Worm (Caenorhabditis elegans) whole organism, midembryonic: ENCODE measurements around the gene F22F1.2.

ENCODE experiments used
- T22C8.4 ChIP-seq: fragments of 200-800 bp; sonication (Bioruptor generic); IDR thresholded peaks from 2 replicates; pipeline ENCODE4 v1.3.6; 2022; ENCODE audit warnings: missing genetic modification characterization, missing compliant biosample characterization
- cog-1 ChIP-seq: sonication (generic microtip); optimal IDR thresholded peaks from 2 replicates; lab custom pipeline; 2016; ENCODE audit warnings: missing genetic modification characterization, missing compliant biosample characterization
- flt-1 ChIP-seq: fragments of 200-800 bp; sonication (Bioruptor generic); IDR thresholded peaks from 2 replicates; pipeline ENCODE4 v1.3.6; 2022; ENCODE audit warnings: missing genetic modification characterization, missing compliant biosample characterization
- klf-2 ChIP-seq: fragments of 200-800 bp; sonication (Bioruptor generic); conservative IDR thresholded peaks from 2 replicates; pipeline ENCODE4 v1.3.6; 2022; ENCODE audit warnings: missing genetic modification reagents, missing genetic modification characterization, missing compliant biosample characterization
- med-1 ChIP-seq: sonication (generic microtip); optimal IDR thresholded peaks from 2 replicates; lab custom pipeline; 2017; ENCODE audit warnings: missing genetic modification characterization, mild to moderate bottlenecking, missing compliant biosample characterization, antibody characterized with exemption, missing genetic modification reagents; ENCODE audit not compliant: insufficient read depth
- ref-1 ChIP-seq: fragments of 200-800 bp; sonication (Bioruptor generic); conservative IDR thresholded peaks from 2 replicates; pipeline ENCODE4 v1.3.6; 2022; ENCODE audit warnings: missing genetic modification reagents, missing genetic modification characterization, missing compliant biosample characterization
- tab-1 ChIP-seq: fragments of 200-800 bp; sonication (Bioruptor generic); IDR thresholded peaks from 2 replicates; pipeline ENCODE4 v1.3.6; 2022; ENCODE audit warnings: missing genetic modification characterization, missing compliant biosample characterization
- ztf-23 ChIP-seq: fragments of 200-800 bp; sonication (Bioruptor generic); IDR thresholded peaks from 2 replicates; pipeline ENCODE4 v1.3.6; 2022; ENCODE audit warnings: missing genetic modification reagents, missing genetic modification characterization, missing compliant biosample characterization
- ztf-29 ChIP-seq: fragments of 200-800 bp; sonication (Bioruptor generic); IDR thresholded peaks from 2 replicates; pipeline ENCODE4 v1.3.6; 2022; ENCODE audit warnings: missing genetic modification reagents, missing genetic modification characterization, missing compliant biosample characterization

F22F1.2 gene

ce11 chrX:8137779-8138178, 12.7 kb downstream of the F22F1.2 start, which contains the start of gene C02B8.7:
TSS of gene C02B8.7 (minus strand) at chrX:8137879.
- TF ChIP-seq med-1 (GFP tag; lab: Kevin White, UChicago): no peak
- TF ChIP-seq klf-2 (GFP tag; lab: Robert Waterston, UW): no peak
- TF ChIP-seq tab-1 (GFP tag; lab: Robert Waterston, UW): no peak
- no peak for TF ChIP-seq ref-1 (GFP tag; lab: Robert Waterston, UW)
- TF ChIP-seq flt-1: no peak
- TF ChIP-seq ztf-29: no peak
- no peak for TF ChIP-seq cog-1 (tag; lab: Kevin White, UChicago)
- TF ChIP-seq ztf-23 (GFP tag; lab: Robert Waterston, UW): no peak

ce11 chrX:8136276-8136891, 14.1 kb downstream of the F22F1.2 start, which contains the start of gene C02B8.6:
TSS of gene C02B8.6 (minus strand) at chrX:8136326.
- TF ChIP-seq cog-1 (tag; lab: Kevin White, UChicago) (peak; percentile 47), tab-1 (GFP tag; lab: Robert Waterston, UW) (no peak)

ce11 chrX:8129543-8129942, 21.0 kb downstream of the F22F1.2 start, which contains the start of gene frpr-1:
TSS of gene frpr-1 (minus strand) at chrX:8129643.
- TF ChIP-seq cog-1 (tag; lab: Kevin White, UChicago) (no peak), med-1 (GFP tag; lab: Kevin White, UChicago) (no peak), T22C8.4 (GFP tag; lab: Robert Waterston, UW) (no peak), ztf-29 (no peak), ztf-23 (GFP tag; lab: Robert Waterston, UW) (no peak), tab-1 (GFP tag; lab: Robert Waterston, UW) (no peak), flt-1 (no peak), klf-2 (GFP tag; lab: Robert Waterston, UW) (no peak), ref-1 (GFP tag; lab: Robert Waterston, UW) (no peak)

ce11 chrX:8123194-8123593, 27.3 kb downstream of the F22F1.2 start, which contains the start of gene C02B8.12:
TSS of gene C02B8.12 (minus strand) at chrX:8123368.
- TF ChIP-seq ztf-23 (GFP tag; lab: Robert Waterston, UW) (no peak), cog-1 (tag; lab: Kevin White, UChicago) (no peak), ref-1 (GFP tag; lab: Robert Waterston, UW) (no peak), klf-2 (GFP tag; lab: Robert Waterston, UW) (no peak), ztf-29 (no peak), flt-1 (no peak), med-1 (GFP tag; lab: Kevin White, UChicago) (no peak), T22C8.4 (GFP tag; lab: Robert Waterston, UW) (no peak), tab-1 (GFP tag; lab: Robert Waterston, UW) (no peak)

- TF ChIP-seq flt-1: no peak
These were observed 30.2 kb downstream of the F22F1.2 start for ce11 chrX:8120281-8120680.

- TF ChIP-seq med-1 (GFP tag; lab: Kevin White, UChicago): no peak
- TF ChIP-seq ref-1 (GFP tag; lab: Robert Waterston, UW): no peak
- no peak for TF ChIP-seq tab-1 (GFP tag; lab: Robert Waterston, UW)
- no peak for TF ChIP-seq T22C8.4 (GFP tag; lab: Robert Waterston, UW)
- TF ChIP-seq ztf-29: no peak
- no peak for TF ChIP-seq ztf-23 (GFP tag; lab: Robert Waterston, UW)
- TF ChIP-seq cog-1 (tag; lab: Kevin White, UChicago): no peak
- no peak for TF ChIP-seq flt-1
- TF ChIP-seq klf-2 (GFP tag; lab: Robert Waterston, UW): no peak
These were observed 32.6 kb downstream of the F22F1.2 start for ce11 chrX:8117827-8118317.

ce11 chrX:8116157-8116556, 34.4 kb downstream of the F22F1.2 start, which contains the start of gene hlh-8:
TSS of gene hlh-8 (plus strand) at chrX:8116457.
- no peak for TF ChIP-seq ztf-23 (GFP tag; lab: Robert Waterston, UW)
- no peak for TF ChIP-seq tab-1 (GFP tag; lab: Robert Waterston, UW)
- no peak for TF ChIP-seq ref-1 (GFP tag; lab: Robert Waterston, UW)
- no peak for TF ChIP-seq cog-1 (tag; lab: Kevin White, UChicago)
- no peak for TF ChIP-seq T22C8.4 (GFP tag; lab: Robert Waterston, UW)
- no peak for TF ChIP-seq klf-2 (GFP tag; lab: Robert Waterston, UW)
- no peak for TF ChIP-seq med-1 (GFP tag; lab: Kevin White, UChicago)
- TF ChIP-seq flt-1: no peak
- TF ChIP-seq ztf-29: no peak

ce11 chrX:8110193-8110592, 40.3 kb downstream of the F22F1.2 start, which contains the start of gene K07E3.1:
TSS of gene K07E3.1 (plus strand) at chrX:8110439.
- no peak for TF ChIP-seq ztf-29
- no peak for TF ChIP-seq ztf-23 (GFP tag; lab: Robert Waterston, UW)
- no peak for TF ChIP-seq cog-1 (tag; lab: Kevin White, UChicago)
- TF ChIP-seq ref-1 (GFP tag; lab: Robert Waterston, UW): no peak
- no peak for TF ChIP-seq klf-2 (GFP tag; lab: Robert Waterston, UW)
- no peak for TF ChIP-seq med-1 (GFP tag; lab: Kevin White, UChicago)
- no peak for TF ChIP-seq flt-1
- no peak for TF ChIP-seq tab-1 (GFP tag; lab: Robert Waterston, UW)
- no peak for TF ChIP-seq T22C8.4 (GFP tag; lab: Robert Waterston, UW)

- TF ChIP-seq flt-1 (no peak), cog-1 (tag; lab: Kevin White, UChicago) (no peak), T22C8.4 (GFP tag; lab: Robert Waterston, UW) (no peak), ztf-23 (GFP tag; lab: Robert Waterston, UW) (no peak), med-1 (GFP tag; lab: Kevin White, UChicago) (no peak), ref-1 (GFP tag; lab: Robert Waterston, UW) (no peak), ztf-29 (no peak)
These were observed 41.0 kb downstream of the F22F1.2 start for ce11 chrX:8109531-8109930.
